Fruit fly (Drosophila melanogaster) whole organism, wandering third instar larva: ENCODE measurements around the gene CG9288.

Experiments
- Abd-B ChIP-seq: fragments of >200 bp; optimal IDR thresholded peaks from 2 replicates; lab custom pipeline; 2017; ENCODE audit warnings: missing biosample characterization, missing genetic modification characterization
- CG32264 ChIP-seq: fragments of 200-800 bp; sonication (Bioruptor generic); optimal IDR thresholded peaks from 2 replicates; lab custom pipeline; 2016; ENCODE audit warnings: missing biosample characterization, missing genetic modification characterization
- CrebA ChIP-seq: fragments of 200-800 bp; sonication (Bioruptor generic); optimal IDR thresholded peaks from 2 replicates; lab custom pipeline; 2016; ENCODE audit warnings: missing biosample characterization, mild to moderate bottlenecking, missing genetic modification characterization, borderline replicate concordance
- Dfd ChIP-seq: fragments of >200 bp; optimal IDR thresholded peaks from 2 replicates; lab custom pipeline; 2017; ENCODE audit warnings: missing biosample characterization, missing genetic modification characterization
- Dif ChIP-seq: fragments of 200-275, 200-300 bp; sonication (Bioruptor generic); optimal IDR thresholded peaks from 2 replicates; lab custom pipeline; 2018; ENCODE audit warnings: missing biosample characterization, missing genetic modification characterization; ENCODE audit not compliant: partially characterized antibody
- GATAd ChIP-seq: sonication (Bioruptor generic); optimal IDR thresholded peaks from 2 replicates; lab custom pipeline; 2016; ENCODE audit warnings: missing biosample characterization, missing genetic modification characterization
- HLH106 ChIP-seq: fragments of 200-800 bp; optimal IDR thresholded peaks from 3 replicates; lab custom pipeline; 2019; ENCODE audit warnings: missing biosample characterization, mild to moderate bottlenecking, missing genetic modification characterization, moderate library complexity
- Hnf4 ChIP-seq: fragments of 200-800 bp; sonication (Bioruptor generic); optimal IDR thresholded peaks from 2 replicates; lab custom pipeline; 2016; ENCODE audit warnings: missing biosample characterization, mild to moderate bottlenecking, missing genetic modification characterization
- Hr78 ChIP-seq: fragments of >200 bp; optimal IDR thresholded peaks from 2 replicates; lab custom pipeline; 2017; ENCODE audit warnings: missing biosample characterization, missing genetic modification characterization
- Hr83 ChIP-seq: fragments of 200-300 bp; sonication (Bioruptor generic); optimal IDR thresholded peaks from 2 replicates; lab custom pipeline; 2016; ENCODE audit warnings: missing biosample characterization, mild to moderate bottlenecking, missing genetic modification characterization, moderate library complexity; ENCODE audit not compliant: poor library complexity, severe bottlenecking
- Myc ChIP-seq: fragments of >200 bp; optimal IDR thresholded peaks from 2 replicates; lab custom pipeline; 2017
- OdsH ChIP-seq: fragments of 200-800 bp; sonication (Bioruptor generic); optimal IDR thresholded peaks from 2 replicates; lab custom pipeline; 2016; ENCODE audit warnings: missing biosample characterization, mild to moderate bottlenecking, missing genetic modification characterization
- Rel ChIP-seq, 2 experiments: fragments of 200-800 bp; sonication (Bioruptor generic) in 1 of 2; optimal IDR thresholded peaks; 2 replicates in 1 of 2; 3 replicates in 1 of 2; lab custom pipeline; 2016 to 2019; ENCODE audit warnings: mild to moderate bottlenecking in 2 of 2, missing biosample characterization in 2 of 2, missing genetic modification characterization in 2 of 2, moderate library complexity in 1 of 2
- Sp1 ChIP-seq: fragments of 200-800 bp; sonication (Bioruptor generic); optimal IDR thresholded peaks from 3 replicates; lab custom pipeline; 2019; ENCODE audit warnings: missing biosample characterization, mild to moderate bottlenecking, missing genetic modification characterization, moderate library complexity
- Vsx2 ChIP-seq: fragments of 200-300, 225-300 bp; sonication (Bioruptor generic); optimal IDR thresholded peaks from 2 replicates; lab custom pipeline; 2018; ENCODE audit warnings: missing biosample characterization, missing genetic modification characterization; ENCODE audit not compliant: partially characterized antibody
- br ChIP-seq: fragments of 200-800 bp; sonication (Bioruptor generic); optimal IDR thresholded peaks from 2 replicates; lab custom pipeline; 2016; ENCODE audit warnings: missing biosample characterization, missing genetic modification characterization
- brk ChIP-seq: fragments of 200-800 bp; sonication (Bioruptor generic); optimal IDR thresholded peaks from 2 replicates; lab custom pipeline; 2016; ENCODE audit warnings: missing biosample characterization, mild to moderate bottlenecking, missing genetic modification characterization
- dmrt93B ChIP-seq: fragments of 200-800 bp; sonication (Bioruptor generic); optimal IDR thresholded peaks from 2 replicates; lab custom pipeline; 2018; ENCODE audit warnings: missing biosample characterization, mild to moderate bottlenecking, missing genetic modification characterization
- ey ChIP-seq: fragments of 200-800 bp; sonication (Bioruptor generic); optimal IDR thresholded peaks from 2 replicates; lab custom pipeline; 2016; ENCODE audit warnings: missing biosample characterization, missing genetic modification characterization
- jim ChIP-seq: fragments of 175-275, 200-325 bp; sonication (Bioruptor generic); optimal IDR thresholded peaks from 2 replicates; lab custom pipeline; 2016; ENCODE audit warnings: missing biosample characterization, mild to moderate bottlenecking, missing genetic modification characterization
- psq ChIP-seq: fragments of 200-800 bp; sonication (Bioruptor generic); optimal IDR thresholded peaks from 3 replicates; lab custom pipeline; 2017; ENCODE audit warnings: missing biosample characterization, mild to moderate bottlenecking, missing genetic modification characterization, moderate library complexity
- rgr ChIP-seq: fragments of 200-800 bp; sonication (Bioruptor generic); optimal IDR thresholded peaks from 3 replicates; lab custom pipeline; 2016; ENCODE audit warnings: missing biosample characterization, mild to moderate bottlenecking, missing genetic modification characterization
- sage ChIP-seq: fragments of 200-800 bp; sonication (Bioruptor generic); optimal IDR thresholded peaks from 2 replicates; lab custom pipeline; 2016; ENCODE audit warnings: missing biosample characterization, mild to moderate bottlenecking, missing genetic modification characterization
- sv ChIP-seq: fragments of 200-800 bp; sonication (Bioruptor generic); optimal IDR thresholded peaks from 3 replicates; lab custom pipeline; 2016; ENCODE audit warnings: missing biosample characterization, missing genetic modification characterization
- tai ChIP-seq: sonication (Bioruptor generic); optimal IDR thresholded peaks from 2 replicates; lab custom pipeline; 2016; ENCODE audit warnings: missing biosample characterization, missing genetic modification characterization
- usp ChIP-seq: fragments of >200 bp; optimal IDR thresholded peaks from 2 replicates; lab custom pipeline; 2017; ENCODE audit warnings: missing biosample characterization, missing genetic modification characterization

The CG9288 gene

DNA sequence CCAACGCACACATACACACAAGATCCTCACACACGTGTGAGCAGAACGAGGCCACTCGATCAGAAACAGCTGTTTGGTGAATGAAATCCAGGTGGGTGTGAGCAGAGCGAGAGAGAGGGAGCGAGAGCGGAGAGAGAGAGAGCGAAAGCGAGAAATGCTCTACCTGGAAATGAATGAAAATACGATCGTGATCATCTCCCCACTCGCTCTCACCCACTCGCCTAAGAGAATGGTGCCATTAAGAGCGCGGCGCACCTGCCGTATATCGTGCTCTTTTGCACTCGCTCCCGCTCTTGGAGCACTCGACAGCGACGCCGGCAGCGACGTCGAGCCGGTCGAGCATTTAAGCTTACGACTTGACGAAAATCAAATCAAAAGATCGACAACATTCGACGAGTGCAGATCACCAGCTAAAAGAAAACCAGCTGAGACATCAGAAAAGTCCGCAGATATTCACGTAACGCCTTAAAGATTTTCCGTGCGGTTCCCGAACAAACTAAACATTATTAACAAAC is 33.4 kb downstream of the CG9288 start, which contains the start of the genes tal-1A, tal-2A, tal-3A and tal-AA (continued):
- TF ChIP-seq GATAd (no peak), Abd-B (GFP tag; lab: Kevin White, UChicago) (no peak), CG32264 (GFP tag; lab: Kevin White, UChicago) (no peak)

DNA sequence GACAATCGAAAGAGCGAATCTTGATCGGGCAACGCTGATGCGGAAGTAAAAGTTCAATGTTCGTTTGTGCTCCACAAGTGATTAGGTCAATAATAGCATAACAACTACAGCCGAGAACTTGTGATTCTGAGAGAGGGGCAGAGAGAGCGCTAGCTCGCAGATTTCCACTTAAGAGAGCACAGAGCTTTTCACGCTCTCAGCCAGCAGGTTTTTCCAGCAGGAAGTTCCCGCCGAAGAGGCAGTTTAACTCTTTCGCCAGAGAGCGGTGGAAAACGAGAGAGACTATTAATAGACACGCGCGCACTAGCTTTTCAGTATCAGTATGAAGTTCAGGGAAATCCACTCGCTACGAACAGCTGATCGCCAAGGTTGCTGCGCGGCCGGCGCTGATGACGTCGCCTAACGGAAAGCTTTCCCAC is 35.6 kb downstream of the CG9288 start:
- no peak for TF ChIP-seq Dif (GFP tag; lab: Kevin White, UChicago)
- TF ChIP-seq CG32264 (GFP tag; lab: Kevin White, UChicago), result no peak
- no peak for TF ChIP-seq Rel (GFP tag; optimal IDR thresholded peaks at IDR 0.05; lab: Kevin White, UChicago)
- no peak for TF ChIP-seq Rel (tag; optimal IDR thresholded peaks at IDR 0.05; lab: Kevin White, UChicago)
- no peak for TF ChIP-seq usp
- no peak for TF ChIP-seq psq (GFP tag; lab: Kevin White, UChicago)
- no peak for TF ChIP-seq Sp1 (GFP tag; lab: Kevin White, UChicago)
- TF ChIP-seq jim (GFP tag; lab: Kevin White, UChicago), result no peak
- TF ChIP-seq brk, result no peak
- TF ChIP-seq GATAd, result no peak
- no peak for TF ChIP-seq dmrt93B
- no peak for TF ChIP-seq Hr78 (GFP tag; lab: Kevin White, UChicago)
- no peak for TF ChIP-seq Hnf4 (GFP tag; lab: Kevin White, UChicago)
- no peak for TF ChIP-seq Myc (lab: Kevin White, UChicago)
- TF ChIP-seq CrebA (GFP tag; lab: Kevin White, UChicago), result no peak
- no peak for TF ChIP-seq Abd-B (GFP tag; lab: Kevin White, UChicago)
- no peak for TF ChIP-seq rgr (GFP tag; lab: Kevin White, UChicago)
- TF ChIP-seq sage (GFP tag; lab: Kevin White, UChicago), result no peak
- no peak for TF ChIP-seq Hr83 (GFP tag; lab: Kevin White, UChicago)
- no peak for TF ChIP-seq OdsH (GFP tag; lab: Kevin White, UChicago)
- TF ChIP-seq HLH106, result no peak

DNA sequence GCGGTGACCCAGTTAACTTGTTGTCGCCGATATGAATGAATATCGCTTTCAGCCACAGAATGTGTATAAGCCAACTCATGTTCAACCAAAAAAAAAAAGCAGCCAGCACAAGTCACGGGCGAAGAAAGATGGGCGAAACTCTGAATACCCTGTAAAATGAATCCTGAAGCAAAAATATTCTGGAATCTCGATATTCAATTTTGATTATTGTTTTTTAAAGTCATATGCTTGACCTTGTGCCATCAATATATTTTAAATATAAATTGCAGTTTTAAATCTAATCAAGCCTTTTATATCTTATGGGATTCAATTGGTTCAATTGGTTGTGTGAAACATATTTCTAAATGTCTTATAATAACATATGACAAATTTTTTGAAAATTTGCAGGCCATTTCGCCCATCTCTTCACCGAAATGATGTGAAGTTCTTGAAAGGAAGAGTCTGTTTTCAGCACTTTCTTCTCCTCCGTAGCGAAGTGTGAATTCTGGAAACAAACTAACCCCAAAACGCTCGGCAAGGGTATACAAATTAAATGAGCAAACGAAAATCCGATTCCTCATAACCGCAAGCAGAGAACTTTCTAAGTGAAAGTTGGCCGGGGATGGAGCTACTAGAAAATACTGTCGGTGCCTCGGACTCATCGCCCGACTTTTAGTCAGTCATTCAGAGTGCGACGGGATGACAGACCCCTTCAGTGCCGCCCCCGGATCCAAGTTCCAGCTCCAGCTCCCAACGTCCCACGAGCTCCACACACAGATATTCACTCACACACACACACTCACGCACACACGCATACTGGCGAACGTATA is 36.3 kb downstream of the CG9288 start:
- no peak for TF ChIP-seq ey (GFP tag; lab: Kevin White, UChicago)

DNA sequence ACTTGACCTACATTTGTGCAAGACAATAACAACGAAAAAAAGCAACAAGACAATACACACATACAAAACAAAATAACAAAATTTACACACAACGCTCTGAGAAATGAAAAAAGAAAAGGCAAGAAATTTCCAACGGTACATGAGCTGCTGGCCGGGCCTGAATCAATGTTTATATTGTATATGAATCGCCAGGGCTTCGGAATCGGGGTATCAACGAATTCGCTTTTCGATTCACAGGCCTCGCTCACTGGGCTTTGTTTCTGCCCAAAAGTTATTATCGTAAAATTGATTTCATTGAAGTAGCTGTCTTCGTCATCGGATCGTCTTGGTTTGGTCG is 36.9 kb downstream of the CG9288 start:
- no peak for TF ChIP-seq br (GFP tag; lab: Kevin White, UChicago)
- no peak for TF ChIP-seq Sp1 (GFP tag; lab: Kevin White, UChicago)
- no peak for TF ChIP-seq Rel (GFP tag; optimal IDR thresholded peaks at IDR 0.05; lab: Kevin White, UChicago)
- peak; percentile 20 for TF ChIP-seq Rel (tag; optimal IDR thresholded peaks at IDR 0.05; lab: Kevin White, UChicago)

DNA sequence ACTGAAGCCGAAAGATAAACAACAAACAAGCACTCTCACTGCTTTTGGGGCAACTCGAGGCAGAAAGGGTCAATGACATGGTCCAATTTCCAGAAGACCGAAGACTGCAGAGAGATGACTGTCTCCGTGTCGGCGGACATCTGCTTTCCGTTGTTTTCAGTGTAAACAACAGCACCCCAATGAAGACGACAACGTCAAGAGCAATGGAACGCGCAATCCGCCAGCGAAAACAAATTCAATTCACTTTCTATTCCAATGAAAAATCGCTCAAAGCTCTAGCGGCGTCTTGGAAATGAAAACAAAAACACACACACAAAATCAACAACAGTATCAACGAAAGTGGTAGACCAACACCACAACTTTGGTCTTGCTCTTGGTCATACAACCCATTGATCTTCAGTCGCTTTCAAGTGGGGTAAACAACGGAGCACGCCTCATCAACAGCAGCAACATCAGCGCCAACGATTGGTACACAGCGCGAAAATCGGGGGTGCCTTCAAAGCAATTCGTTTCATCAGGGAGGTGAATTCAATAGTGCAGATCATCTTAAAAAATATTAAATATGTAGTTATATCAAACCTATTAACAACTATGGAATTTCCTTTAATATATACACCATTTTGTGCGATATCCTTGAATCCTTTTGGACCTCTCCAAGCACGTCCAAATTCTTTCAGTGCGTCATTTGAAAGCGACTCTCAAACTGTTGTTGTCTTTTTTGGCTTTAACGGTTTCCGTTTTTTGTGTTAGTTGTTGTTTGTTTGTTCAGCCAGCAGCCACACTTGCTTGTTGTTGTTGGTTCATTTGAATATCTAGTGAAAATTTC is 38.3 kb downstream of the CG9288 start:
- TF ChIP-seq Sp1 (GFP tag; lab: Kevin White, UChicago), result no peak
- TF ChIP-seq sv, result peak; percentile 40

DNA sequence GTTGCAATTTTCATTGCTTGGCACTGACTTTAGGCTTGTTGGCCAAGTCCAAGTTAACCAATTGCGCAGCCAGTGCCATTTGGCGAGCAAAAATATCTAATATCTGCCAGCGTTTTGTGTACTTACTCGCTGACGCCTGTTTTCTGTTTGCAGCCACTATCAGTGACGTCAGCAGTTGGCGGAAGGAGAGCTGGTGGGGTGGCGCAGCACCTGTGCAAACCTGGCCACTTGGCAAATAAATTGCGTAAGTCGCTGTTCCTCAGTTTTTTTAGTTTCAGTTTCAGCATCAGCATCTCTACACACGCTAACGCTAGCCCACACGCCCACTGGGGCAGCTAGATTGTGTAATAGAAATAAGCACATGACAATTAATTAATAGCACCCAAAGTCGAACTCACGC is 39.6 kb downstream of the CG9288 start:
- TF ChIP-seq Dif (GFP tag; lab: Kevin White, UChicago) (no peak), HLH106 (no peak), Hr83 (GFP tag; lab: Kevin White, UChicago) (peak; percentile 16)

DNA sequence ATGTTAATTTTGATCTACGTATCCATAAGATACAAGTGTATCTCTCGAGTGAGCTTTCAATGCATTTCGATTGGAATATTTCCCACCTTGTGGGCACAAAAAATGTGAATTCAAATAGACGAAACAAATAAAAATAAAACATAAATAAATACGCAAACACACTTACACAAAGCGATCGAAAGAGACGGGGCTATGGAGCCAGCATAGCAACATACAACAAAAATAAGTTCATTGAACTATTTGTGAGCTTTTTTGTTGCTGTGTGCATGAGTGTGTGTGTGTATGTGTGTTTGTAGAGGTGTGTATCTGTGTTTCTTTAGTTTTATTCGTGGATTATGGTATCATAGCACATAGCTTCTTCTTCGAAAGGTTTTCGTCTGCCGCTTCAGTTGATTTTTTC is 41.1 kb downstream of the CG9288 start:
- TF ChIP-seq sv, result no peak
- TF ChIP-seq tai, result no peak
- no peak for TF ChIP-seq rgr (GFP tag; lab: Kevin White, UChicago)
- peak; percentile 67 for TF ChIP-seq Dfd (GFP tag; lab: Kevin White, UChicago)
- TF ChIP-seq Vsx2 (GFP tag; lab: Kevin White, UChicago), result no peak
- TF ChIP-seq Myc (lab: Kevin White, UChicago), result no peak
- no peak for TF ChIP-seq ey (GFP tag; lab: Kevin White, UChicago)
- TF ChIP-seq sage (GFP tag; lab: Kevin White, UChicago), result no peak
- TF ChIP-seq Dif (GFP tag; lab: Kevin White, UChicago), result no peak
